Worm (Caenorhabditis elegans) whole organism, early embryonic: ENCODE data around the gene C46H3.2.

Experiments
- aly-1 ChIP-seq: sonication (generic microtip); optimal IDR thresholded peaks from 2 replicates; lab custom pipeline; 2016; ENCODE audit warnings: missing genetic modification characterization, missing compliant biosample characterization
- pes-1 ChIP-seq: fragments of 200-800 bp; sonication (Bioruptor generic); IDR thresholded peaks from 2 replicates; pipeline ENCODE4 v1.3.6; 2022; ENCODE audit warnings: missing genetic modification reagents, missing genetic modification characterization, missing compliant biosample characterization
- sea-1 ChIP-seq: fragments of 200-800 bp; sonication (Bioruptor generic); conservative IDR thresholded peaks from 2 replicates; pipeline ENCODE4 v1.3.6; 2022; ENCODE audit warnings: missing genetic modification characterization, missing compliant biosample characterization

ce11 chrX:1192848-1193247 lies 37.7 kb downstream of the C46H3.2 start, which contains the start of gene T13G4.1:
- TF ChIP-seq aly-1 (tag; lab: Kevin White, UChicago) (no peak), sea-1 (GFP tag; lab: Robert Waterston, UW) (no peak), pes-1 (GFP tag; lab: Robert Waterston, UW) (no peak)
